Worm (Caenorhabditis elegans): ENCODE measurements around the gene F47G9.4.
A peak's percentile ranks its signal among the peaks of the same experiment; 100 is the strongest.
"Not testable (repeated sequence)": the region's sequence is repeated elsewhere in the genome, so short reads cannot be mapped to it uniquely, and the experiment has no call there.

F47G9.4 gene

DNA sequence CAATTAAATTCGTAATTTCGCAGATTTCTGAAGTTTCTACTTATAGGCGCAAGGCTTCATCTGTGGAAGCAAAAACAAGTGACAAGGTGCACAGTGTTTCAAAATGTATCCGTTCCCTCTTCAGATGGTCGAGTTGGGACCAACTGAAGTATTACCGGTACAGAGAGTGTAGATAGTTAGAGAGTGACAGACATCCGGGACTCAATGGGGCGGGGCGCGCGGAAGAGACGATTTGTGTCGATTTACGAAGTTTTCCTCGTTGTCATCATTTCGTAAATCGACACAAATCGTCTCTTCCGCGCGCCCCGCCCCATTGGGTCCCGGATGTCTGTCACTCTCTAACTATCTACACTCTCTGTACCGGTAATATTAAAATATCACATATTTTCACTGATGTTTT lies 35.5 kb downstream of the F47G9.4 start, which contains the start of gene C03E10.3:
Gene C03E10.3 (plus strand): TSS at position 301 of the 400 bp plus-strand sequence.
- TF ChIP-seq drap-1 (GFP tag; optimal IDR thresholded peaks at IDR 0.05); mls-2 (tag; optimal IDR thresholded peaks at IDR 0.05); unc-39 (tag; optimal IDR thresholded peaks at IDR 0.05): not testable (repeated sequence)

DNA sequence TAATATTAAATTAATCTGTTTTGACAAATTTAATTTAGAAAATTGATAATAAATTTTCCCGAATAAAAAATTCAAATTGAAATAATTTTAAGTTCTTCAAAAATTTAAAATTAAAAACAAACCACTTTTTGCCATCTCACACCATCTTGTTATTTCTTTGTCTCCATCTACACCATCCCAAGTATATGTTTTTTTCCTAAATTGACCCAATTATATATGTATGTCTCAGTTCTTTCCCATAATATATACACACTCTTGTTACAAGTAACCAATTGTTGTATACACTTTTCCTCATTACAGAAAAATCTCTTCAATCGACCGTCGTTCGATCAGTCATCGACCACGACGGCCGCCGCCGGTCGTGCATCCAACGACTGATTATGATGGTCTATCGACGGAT lies 39.3 kb downstream of the F47G9.4 start, which contains the start of gene gly-20:
Gene gly-20 (plus strand): TSS at position 301 of the 400 bp plus-strand sequence.
- TF ChIP-seq drap-1 (GFP tag; optimal IDR thresholded peaks at IDR 0.05) (no peak), pha-4 (tag; optimal IDR thresholded peaks at IDR 0.05) (no peak), sptf-1 (tag; optimal IDR thresholded peaks at IDR 0.05) (no peak), unc-39 (tag; optimal IDR thresholded peaks at IDR 0.05) (no peak), lin-13 (tag; optimal IDR thresholded peaks at IDR 0.05) (no peak), M03D4.4 (tag; optimal IDR thresholded peaks at IDR 0.05) (no peak)

DNA sequence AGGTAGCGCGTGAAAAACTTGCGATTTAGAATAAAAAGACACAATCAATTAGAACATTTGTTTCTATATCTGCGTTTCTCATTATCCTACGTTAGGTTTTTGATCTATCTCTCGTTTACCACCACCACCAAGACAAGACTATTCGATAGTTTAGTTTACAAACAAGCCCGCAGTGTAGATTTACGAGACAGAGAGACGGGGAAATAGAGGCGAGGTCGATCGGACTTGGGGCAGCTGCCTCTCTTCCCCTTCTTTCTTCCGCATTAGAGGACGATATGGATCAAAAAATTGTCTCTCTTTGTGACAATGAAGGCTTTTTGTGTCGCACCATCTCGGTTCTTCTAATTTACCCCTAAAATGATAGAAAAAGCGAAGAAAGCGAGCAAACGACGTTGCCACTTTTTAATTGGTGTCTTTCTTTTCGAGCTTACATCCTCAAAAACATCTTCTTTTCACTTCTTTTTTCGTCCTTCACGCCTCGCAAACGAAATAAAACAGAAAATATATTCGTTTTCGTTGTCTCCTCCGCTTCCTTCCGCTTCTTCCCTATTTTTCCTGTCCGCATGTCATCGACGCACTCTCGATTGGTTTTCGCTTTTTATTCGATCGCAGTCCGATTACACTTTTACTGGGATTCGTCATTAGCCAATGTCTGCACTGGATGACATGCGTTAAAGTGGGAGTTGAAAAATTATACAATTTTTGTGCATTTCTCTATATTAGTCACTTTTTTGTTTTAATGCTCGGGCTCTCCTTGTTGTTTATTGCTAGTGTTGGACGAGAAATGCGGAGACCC lies 40.0 kb downstream of the F47G9.4 start:
- TF ChIP-seq nhr-2 (tag; optimal IDR thresholded peaks at IDR 0.05) (no peak), pha-4 (tag; optimal IDR thresholded peaks at IDR 0.05) (no peak), hlh-1 (tag; optimal IDR thresholded peaks at IDR 0.05) (peak; percentile 91), drap-1 (GFP tag; optimal IDR thresholded peaks at IDR 0.05) (no peak), snpc-4 (tag; optimal IDR thresholded peaks at IDR 0.05) (no peak), nhr-12 (tag; optimal IDR thresholded peaks at IDR 0.05) (no peak), nhr-237 (tag; optimal IDR thresholded peaks at IDR 0.05) (no peak), nhr-28 (tag; optimal IDR thresholded peaks at IDR 0.05) (no peak), flh-1 (GFP tag; optimal IDR thresholded peaks at IDR 0.05) (no peak), lin-32 (GFP tag; optimal IDR thresholded peaks at IDR 0.05) (no peak), mab-5 (tag; optimal IDR thresholded peaks at IDR 0.05) (no peak), lin-13 (tag; optimal IDR thresholded peaks at IDR 0.05) (no peak), ceh-43 (GFP tag; optimal IDR thresholded peaks at IDR 0.05) (no peak), zip-8 (tag; optimal IDR thresholded peaks at IDR 0.05) (no peak), bed-3 (GFP tag; optimal IDR thresholded peaks at IDR 0.05) (no peak), ztf-11 (tag; optimal IDR thresholded peaks at IDR 0.05) (no peak), unc-62 (GFP tag; optimal IDR thresholded peaks at IDR 0.05) (peak; percentile 39), blmp-1 (tag; optimal IDR thresholded peaks at IDR 0.05) (peak; percentile 69), nhr-76 (tag; optimal IDR thresholded peaks at IDR 0.05) (no peak), M03D4.4 (tag; optimal IDR thresholded peaks at IDR 0.05) (no peak), mep-1 (tag; optimal IDR thresholded peaks at IDR 0.05) (peak; percentile 7), elt-3 (tag; optimal IDR thresholded peaks at IDR 0.05) (no peak), cnd-1 (tag; optimal IDR thresholded peaks at IDR 0.05) (no peak), unc-39 (tag; optimal IDR thresholded peaks at IDR 0.05) (no peak), ceh-39 (tag; optimal IDR thresholded peaks at IDR 0.05) (peak; percentile 39), ham-2 (GFP tag; optimal IDR thresholded peaks at IDR 0.05) (peak; percentile 65), unc-120 (tag; optimal IDR thresholded peaks at IDR 0.05; ENCODE audit: poor library complexity, severe bottlenecking) (peak; percentile 38), sptf-1 (tag; optimal IDR thresholded peaks at IDR 0.05) (no peak), lsy-2 (tag; optimal IDR thresholded peaks at IDR 0.05) (no peak), sem-2 (GFP tag; optimal IDR thresholded peaks at IDR 0.05) (no peak), tbx-8 (GFP tag; optimal IDR thresholded peaks at IDR 0.05) (no peak), elt-1 (tag; optimal IDR thresholded peaks at IDR 0.05; ENCODE audit: borderline replicate concordance, insufficient read depth) (peak; percentile 41), ceh-83 (GFP tag; optimal IDR thresholded peaks at IDR 0.05) (no peak), mls-2 (tag; optimal IDR thresholded peaks at IDR 0.05) (no peak), ces-1 (GFP tag; optimal IDR thresholded peaks at IDR 0.05) (peak; percentile 3)

DNA sequence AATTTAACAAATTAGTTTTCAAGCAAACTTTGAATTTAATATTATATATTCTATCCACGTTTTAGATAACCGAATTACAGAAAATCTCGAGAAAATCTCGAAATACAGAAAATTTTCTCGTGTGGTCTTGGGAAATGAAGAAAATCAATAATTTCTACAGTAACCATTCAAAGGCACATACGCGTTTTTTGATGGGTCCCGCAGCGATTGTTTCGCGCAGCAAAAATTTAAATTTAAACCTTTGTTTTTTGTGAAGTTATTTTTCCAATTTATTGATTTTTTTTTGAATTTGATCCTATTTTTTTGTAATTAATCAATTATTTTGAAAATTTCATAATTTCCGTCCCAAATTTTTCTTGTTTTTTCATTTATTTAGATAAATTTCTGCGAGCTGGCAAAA lies 42.1 kb downstream of the F47G9.4 start:
- TF ChIP-seq lin-32 (GFP tag; optimal IDR thresholded peaks at IDR 0.05), result no peak
- TF ChIP-seq zip-8 (tag; optimal IDR thresholded peaks at IDR 0.05), result no peak
- TF ChIP-seq drap-1 (GFP tag; optimal IDR thresholded peaks at IDR 0.05), result no peak
- TF ChIP-seq nhr-76 (tag; optimal IDR thresholded peaks at IDR 0.05), result no peak
- no peak for TF ChIP-seq elt-1 (tag; optimal IDR thresholded peaks at IDR 0.05; ENCODE audit: borderline replicate concordance, insufficient read depth)
- TF ChIP-seq ceh-43 (GFP tag; optimal IDR thresholded peaks at IDR 0.05), result no peak
- no peak for TF ChIP-seq ceh-83 (GFP tag; optimal IDR thresholded peaks at IDR 0.05)
- TF ChIP-seq mls-2 (tag; optimal IDR thresholded peaks at IDR 0.05), result no peak
- no peak for TF ChIP-seq nhr-28 (tag; optimal IDR thresholded peaks at IDR 0.05)

Measured in whole organism, mixed stage, embryonic.